Worm (Caenorhabditis elegans) whole organism, L2 larva: Measurements from ENCODE around the gene srh-127.

ENCODE experiments used
- R02D3.7 ChIP-seq: fragments of 150-350 bp; optimal IDR thresholded peaks from 2 replicates; lab custom pipeline; 2014; ENCODE audit warnings: missing biosample characterization, missing genetic modification characterization
- ama-1 ChIP-seq: fragments of 150-350 bp; optimal IDR thresholded peaks from 2 replicates; lab custom pipeline; 2018; ENCODE audit warnings: inconsistent platforms
- blmp-1 ChIP-seq: sonication (generic microtip); optimal IDR thresholded peaks from 2 replicates; lab custom pipeline; 2017; ENCODE audit warnings: missing genetic modification characterization, mild to moderate bottlenecking, missing compliant biosample characterization, antibody characterized with exemption, moderate library complexity; ENCODE audit not compliant: insufficient read depth
- elt-3 ChIP-seq: sonication (generic microtip); optimal IDR thresholded peaks from 2 replicates; lab custom pipeline; 2017; ENCODE audit warnings: missing biosample characterization, missing genetic modification characterization
- fos-1 ChIP-seq: fragments of 150-350 bp; optimal IDR thresholded peaks from 2 replicates; lab custom pipeline; 2014; ENCODE audit warnings: missing biosample characterization, missing genetic modification characterization
- mdl-1 ChIP-seq, 2 experiments: fragments of 150-350 bp in 1 of 2; sonication (generic microtip) in 1 of 2; optimal IDR thresholded peaks; 2 replicates each; lab custom pipeline; 2017; ENCODE audit warnings: missing biosample characterization in 2 of 2, missing genetic modification characterization in 2 of 2
- nhr-11 ChIP-seq: fragments of 150-350 bp; optimal IDR thresholded peaks from 2 replicates; lab custom pipeline; 2014; ENCODE audit warnings: missing biosample characterization, missing genetic modification characterization
- peb-1 ChIP-seq: fragments of 150-350 bp; optimal IDR thresholded peaks from 2 replicates; lab custom pipeline; 2014; ENCODE audit warnings: missing biosample characterization, missing genetic modification characterization
- sma-9 ChIP-seq, 2 experiments: fragments of 150-350 bp in 1 of 2; sonication (generic microtip) in 1 of 2; optimal IDR thresholded peaks; 2 replicates each; lab custom pipeline; 2014 to 2016; ENCODE audit warnings: missing genetic modification characterization in 2 of 2, mild to moderate bottlenecking in 1 of 2, missing biosample characterization in 1 of 2, missing compliant biosample characterization in 1 of 2, missing genetic modification reagents in 1 of 2, moderate library complexity in 1 of 2

DNA sequence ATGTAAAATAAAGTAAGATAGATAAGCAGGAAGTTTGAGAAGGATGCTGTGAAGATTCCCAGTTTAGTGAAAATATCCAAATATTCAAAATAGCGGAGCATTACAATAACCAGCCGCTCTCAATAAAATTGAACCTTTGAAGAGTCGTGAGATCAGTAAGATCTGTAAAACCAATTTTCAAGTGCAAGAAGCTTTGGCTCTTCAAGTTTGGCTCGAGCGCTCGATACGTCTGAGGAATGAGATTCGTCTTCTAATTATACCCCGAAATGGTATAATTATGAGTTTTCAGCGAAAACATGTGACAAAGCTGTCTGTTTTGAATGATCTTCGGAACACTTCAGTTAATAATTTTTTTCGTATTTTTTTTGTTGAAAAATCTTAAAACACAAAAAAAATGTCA, 6.8 kb downstream of the srh-127 start, which contains the start of gene str-46:
- TF ChIP-seq mdl-1 (tag; optimal IDR thresholded peaks at IDR 0.05; lab: Kevin White, UChicago) (no peak), blmp-1 (tag; lab: Kevin White, UChicago) (no peak), elt-3 (tag; lab: Kevin White, UChicago) (no peak), nhr-11 (no peak), R02D3.7 (no peak), peb-1 (tag; lab: Kevin White, UChicago) (no peak), ama-1 (lab: Kevin White, UChicago) (no peak), sma-9 (GFP tag; optimal IDR thresholded peaks at IDR 0.05; lab: Kevin White, UChicago) (no peak), sma-9 (tag; optimal IDR thresholded peaks at IDR 0.05; lab: Kevin White, UChicago) (no peak), fos-1 (no peak)
